Worm (Caenorhabditis elegans) whole organism, L1 larva: Measurements from ENCODE around the gene ceh-18.

Source experiments
- Y116A8C.19 ChIP-seq: sonication (generic microtip); optimal IDR thresholded peaks from 2 replicates; lab custom pipeline; 2016; ENCODE audit warnings: missing compliant biosample characterization, missing genetic modification characterization, borderline replicate concordance
- lin-15B ChIP-seq: fragments of 150-350 bp; sonication (generic microtip); optimal IDR thresholded peaks from 3 replicates; lab custom pipeline; 2014; ENCODE audit warnings: missing biosample characterization, missing genetic modification characterization
- lir-3 ChIP-seq: sonication (generic microtip); optimal IDR thresholded peaks from 2 replicates; lab custom pipeline; 2016; ENCODE audit warnings: mild to moderate bottlenecking, missing genetic modification characterization, moderate library complexity, missing compliant biosample characterization; ENCODE audit not compliant: poor library complexity
- nhr-71 ChIP-seq: sonication (generic microtip); optimal IDR thresholded peaks from 2 replicates; lab custom pipeline; 2016; ENCODE audit warnings: mild to moderate bottlenecking, missing genetic modification characterization, moderate library complexity, missing compliant biosample characterization
- nhr-77 ChIP-seq: fragments of 150-350 bp; optimal IDR thresholded peaks from 2 replicates; lab custom pipeline; 2014; ENCODE audit warnings: missing biosample characterization, missing genetic modification characterization
- unc-62 ChIP-seq: fragments of 150-350 bp; optimal IDR thresholded peaks from 2 replicates; lab custom pipeline; 2014; ENCODE audit warnings: missing biosample characterization, missing genetic modification reagents, missing genetic modification characterization
- ztf-4 ChIP-seq: fragments of 150-350 bp; optimal IDR thresholded peaks from 2 replicates; lab custom pipeline; 2014; ENCODE audit warnings: missing biosample characterization, missing genetic modification characterization

DNA sequence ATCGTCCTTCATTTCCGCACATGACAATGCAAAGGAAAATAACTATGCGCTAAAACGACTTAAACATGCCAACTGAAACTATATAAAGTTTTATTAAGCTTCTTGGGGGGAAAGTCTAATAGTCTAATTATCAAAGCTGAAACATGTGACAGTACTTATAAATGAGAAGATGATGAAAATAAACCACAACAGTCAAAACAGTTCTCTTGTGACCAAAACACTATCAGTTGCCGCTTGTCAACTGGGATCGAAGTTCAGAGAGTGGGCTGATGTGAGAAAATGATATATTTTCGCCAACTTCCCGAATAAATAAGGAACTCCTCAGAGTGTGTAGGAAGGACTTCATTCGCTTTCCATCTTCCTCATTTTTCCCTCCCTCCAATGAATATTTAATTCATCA lies 35.5 kb downstream of the ceh-18 start:
- TF ChIP-seq nhr-71 (no peak), nhr-77 (tag; lab: Kevin White, UChicago) (no peak), ztf-4 (tag; lab: Kevin White, UChicago) (no peak), Y116A8C.19 (tag; lab: Kevin White, UChicago) (no peak), lin-15B (tag; lab: Kevin White, UChicago) (no peak), unc-62 (no peak), lir-3 (no peak)
